In genomic region chrIV:16501855-16502254, ce11 we compare ENCODE assay signal across 8 worm cellular contexts.
A peak's percentile ranks its signal among the peaks of the same experiment; 100 is the strongest.
TF ChIP-seq lines count a peak whose summit lies in the region.

No protein-coding gene starts in this region.

TF ChIP-seq in whole organism, L1 larva, 84 proteins besides CTCF, POLR2A, EP300 and RAD21 (continues in another document):
- TF ChIP-seq pag-3 (tag; optimal IDR thresholded peaks at IDR 0.05; lab: Kevin White, UChicago; ENCODE audit: borderline replicate concordance, insufficient read depth) = no peak
- TF ChIP-seq tlp-1 (tag; optimal IDR thresholded peaks at IDR 0.05; lab: Kevin White, UChicago) = no peak
- TF ChIP-seq ceh-8 (GFP tag; optimal IDR thresholded peaks at IDR 0.05; lab: Kevin White, UChicago) = peak; percentile 4
- peak; percentile 13 for TF ChIP-seq mep-1 (tag; optimal IDR thresholded peaks at IDR 0.05; lab: Kevin White, UChicago)
- no peak for TF ChIP-seq grh-1 (GFP tag; IDR thresholded peaks at IDR 0.05; lab: Robert Waterston, UW)
- peak; percentile 20 for TF ChIP-seq unc-130 (tag; optimal IDR thresholded peaks at IDR 0.05; lab: Kevin White, UChicago)
- peak; percentile 55 for TF ChIP-seq nhr-85 (tag; lab: Kevin White, UChicago)
- TF ChIP-seq lsy-2 (tag; optimal IDR thresholded peaks at IDR 0.05; lab: Kevin White, UChicago) = peak; percentile 39 to 56
- no peak for TF ChIP-seq unc-98 (GFP tag; IDR thresholded peaks at IDR 0.05; lab: Robert Waterston, UW)
- TF ChIP-seq blmp-1 (tag; optimal IDR thresholded peaks at IDR 0.05; lab: Kevin White, UChicago) = peak; percentile 70
- TF ChIP-seq ets-5 (GFP tag; IDR thresholded peaks at IDR 0.05; lab: Robert Waterston, UW) = no peak

TF ChIP-seq in whole organism, L2 larva, 48 proteins besides CTCF, POLR2A, EP300 and RAD21 (continues in another document):
- TF ChIP-seq snpc-4 (tag; optimal IDR thresholded peaks at IDR 0.05; lab: Kevin White, UChicago) (no peak), nhr-237 (tag; optimal IDR thresholded peaks at IDR 0.05; lab: Kevin White, UChicago) (no peak), C34F6.9 (tag; optimal IDR thresholded peaks at IDR 0.05; lab: Kevin White, UChicago) (peak; percentile 75), F13H6.1 (tag; optimal IDR thresholded peaks at IDR 0.05; lab: Kevin White, UChicago) (peak; percentile 57), nhr-77 (tag; optimal IDR thresholded peaks at IDR 0.05; lab: Kevin White, UChicago) (no peak), unc-62 (GFP tag; optimal IDR thresholded peaks at IDR 0.05; lab: Kevin White, UChicago) (no peak), ceh-82 (tag; optimal IDR thresholded peaks at IDR 0.05; lab: Kevin White, UChicago) (no peak), nhr-10 (tag; optimal IDR thresholded peaks at IDR 0.05; lab: Kevin White, UChicago) (no peak), blmp-1 (tag; optimal IDR thresholded peaks at IDR 0.05; lab: Kevin White, UChicago; ENCODE audit: insufficient read depth) (no peak), zag-1 (tag; optimal IDR thresholded peaks at IDR 0.05; lab: Kevin White, UChicago) (no peak), skn-1 (tag; optimal IDR thresholded peaks at IDR 0.05; lab: Kevin White, UChicago) (no peak), ZK546.5 (tag; optimal IDR thresholded peaks at IDR 0.05; lab: Kevin White, UChicago) (no peak)

TF ChIP-seq in whole organism, L3 larva, 47 proteins besides CTCF, POLR2A, EP300 and RAD21 (continues in another document):
- TF ChIP-seq fos-1 (tag; optimal IDR thresholded peaks at IDR 0.05; lab: Kevin White, UChicago) = no peak
- TF ChIP-seq elt-1 (tag; optimal IDR thresholded peaks at IDR 0.05; lab: Kevin White, UChicago) = no peak
- TF ChIP-seq elt-3 (tag; optimal IDR thresholded peaks at IDR 0.05; lab: Kevin White, UChicago) = no peak
- TF ChIP-seq elt-2 (tag; optimal IDR thresholded peaks at IDR 0.05; lab: Kevin White, UChicago) = peak; percentile 97
- TF ChIP-seq lin-39 (tag; optimal IDR thresholded peaks at IDR 0.05; lab: Kevin White, UChicago) = peak; percentile 52
- TF ChIP-seq egl-5 (tag; optimal IDR thresholded peaks at IDR 0.05; lab: Kevin White, UChicago) = peak; percentile 93
- peak; percentile 30 for TF ChIP-seq skn-1 (tag; optimal IDR thresholded peaks at IDR 0.05; lab: Kevin White, UChicago)
- no peak for TF ChIP-seq nhr-67 (tag; optimal IDR thresholded peaks at IDR 0.05; lab: Kevin White, UChicago)
- no peak for TF ChIP-seq nhr-76 (tag; optimal IDR thresholded peaks at IDR 0.05; lab: Kevin White, UChicago)
- no peak for TF ChIP-seq ceh-82 (tag; optimal IDR thresholded peaks at IDR 0.05; lab: Kevin White, UChicago)
- peak; percentile 17 for TF ChIP-seq snpc-4 (tag; optimal IDR thresholded peaks at IDR 0.05; lab: Kevin White, UChicago)
- peak; percentile 59 for TF ChIP-seq pha-4 (tag; optimal IDR thresholded peaks at IDR 0.05; lab: Kevin White, UChicago)

TF ChIP-seq in whole organism, L4 larva, 104 proteins besides CTCF, POLR2A, EP300 and RAD21 (continues in another document):
- TF ChIP-seq nhr-77 (tag; optimal IDR thresholded peaks at IDR 0.05; lab: Kevin White, UChicago) (peak; percentile 81), daf-16 (GFP tag; optimal IDR thresholded peaks at IDR 0.05; lab: Kevin White, UChicago) (no peak), daf-16 (tag; optimal IDR thresholded peaks at IDR 0.05; lab: Kevin White, UChicago) (peak; percentile 75), ztf-7 (tag; optimal IDR thresholded peaks at IDR 0.05; lab: Kevin White, UChicago) (no peak), ZK337.2 (GFP tag; IDR thresholded peaks at IDR 0.05; lab: Robert Waterston, UW) (no peak), nhr-48 (tag; optimal IDR thresholded peaks at IDR 0.05; lab: Kevin White, UChicago) (peak; percentile 32), tag-97 (GFP tag; IDR thresholded peaks at IDR 0.05; lab: Robert Waterston, UW) (no peak), ces-1 (GFP tag; optimal IDR thresholded peaks at IDR 0.05; lab: Kevin White, UChicago) (no peak), nhr-102 (tag; optimal IDR thresholded peaks at IDR 0.05; lab: Kevin White, UChicago) (peak; percentile 19), zfp-3 (GFP tag; conservative IDR thresholded peaks at IDR 0.05; lab: Robert Waterston, UW) (no peak), madf-9 (GFP tag; conservative IDR thresholded peaks at IDR 0.05; lab: Robert Waterston, UW) (peak; percentile 62; the same call in 1 of the 2 replicates), hlh-30 (tag; optimal IDR thresholded peaks at IDR 0.05; lab: Kevin White, UChicago; ENCODE audit: insufficient read depth) (peak; percentile 38)

TF ChIP-seq in whole organism, late embryonic, 69 proteins besides CTCF, POLR2A, EP300 and RAD21:
- TF ChIP-seq elt-2 (tag; optimal IDR thresholded peaks at IDR 0.05; lab: Kevin White, UChicago) = peak; percentile 76
- no peak for TF ChIP-seq sox-4 (tag; optimal IDR thresholded peaks at IDR 0.05; lab: Kevin White, UChicago)
- peak; percentile 25 for TF ChIP-seq ceh-31 (tag; optimal IDR thresholded peaks at IDR 0.05; lab: Kevin White, UChicago)
- TF ChIP-seq dve-1 (tag; optimal IDR thresholded peaks at IDR 0.05; lab: Kevin White, UChicago) = peak; percentile 56
- peak; percentile 53 for TF ChIP-seq unc-55 (GFP tag; optimal IDR thresholded peaks at IDR 0.05; lab: Kevin White, UChicago)
- no peak for TF ChIP-seq ceh-48 (tag; optimal IDR thresholded peaks at IDR 0.05; lab: Kevin White, UChicago)
- peak; percentile 41 for TF ChIP-seq unc-42 (tag; optimal IDR thresholded peaks at IDR 0.05; lab: Kevin White, UChicago)
- TF ChIP-seq nfya-1 (tag; optimal IDR thresholded peaks at IDR 0.05; lab: Kevin White, UChicago) = peak; percentile 36

TF ChIP-seq in whole organism, midembryonic, 9 proteins besides CTCF, POLR2A, EP300 and RAD21:
- no peak for TF ChIP-seq ztf-29 (GFP tag; IDR thresholded peaks at IDR 0.05; lab: Robert Waterston, UW)
- no peak for TF ChIP-seq T22C8.4 (GFP tag; IDR thresholded peaks at IDR 0.05; lab: Robert Waterston, UW)
- TF ChIP-seq flt-1 (GFP tag; IDR thresholded peaks at IDR 0.05; lab: Robert Waterston, UW) = 0 out of 2 replicates have a peak, but pooled peaks have one; percentile 36

TF ChIP-seq in whole organism, mixed stage, embryonic, 35 proteins besides CTCF, POLR2A, EP300 and RAD21 (continues in another document):
- TF ChIP-seq pha-4 (tag; optimal IDR thresholded peaks at IDR 0.05; lab: Kevin White, UChicago) = peak; percentile 16
- no peak for TF ChIP-seq ceh-83 (GFP tag; optimal IDR thresholded peaks at IDR 0.05; lab: Kevin White, UChicago)
- no peak for TF ChIP-seq snpc-4 (tag; optimal IDR thresholded peaks at IDR 0.05; lab: Kevin White, UChicago)
- TF ChIP-seq unc-39 (tag; optimal IDR thresholded peaks at IDR 0.05; lab: Kevin White, UChicago) = no peak
- TF ChIP-seq sem-2 (GFP tag; optimal IDR thresholded peaks at IDR 0.05; lab: Kevin White, UChicago) = no peak
- TF ChIP-seq ceh-43 (GFP tag; optimal IDR thresholded peaks at IDR 0.05; lab: Kevin White, UChicago) = no peak
- TF ChIP-seq nhr-12 (tag; optimal IDR thresholded peaks at IDR 0.05; lab: Kevin White, UChicago) = no peak
- TF ChIP-seq hlh-1 (tag; optimal IDR thresholded peaks at IDR 0.05; lab: Kevin White, UChicago) = no peak
- TF ChIP-seq elt-3 (tag; optimal IDR thresholded peaks at IDR 0.05; lab: Kevin White, UChicago) = no peak
- no peak for TF ChIP-seq bed-3 (GFP tag; optimal IDR thresholded peaks at IDR 0.05; lab: Kevin White, UChicago)
- no peak for TF ChIP-seq M03D4.4 (tag; optimal IDR thresholded peaks at IDR 0.05; lab: Kevin White, UChicago)
- no peak for TF ChIP-seq elt-1 (tag; optimal IDR thresholded peaks at IDR 0.05; lab: Kevin White, UChicago; ENCODE audit: borderline replicate concordance, insufficient read depth)
- TF ChIP-seq mab-5 (tag; optimal IDR thresholded peaks at IDR 0.05; lab: Kevin White, UChicago) = no peak
- TF ChIP-seq cnd-1 (tag; optimal IDR thresholded peaks at IDR 0.05; lab: Kevin White, UChicago) = no peak
- TF ChIP-seq nhr-237 (tag; optimal IDR thresholded peaks at IDR 0.05; lab: Kevin White, UChicago) = no peak
- no peak for TF ChIP-seq nhr-2 (tag; optimal IDR thresholded peaks at IDR 0.05; lab: Kevin White, UChicago)
- TF ChIP-seq nhr-28 (tag; optimal IDR thresholded peaks at IDR 0.05; lab: Kevin White, UChicago) = no peak
- TF ChIP-seq ceh-39 (tag; optimal IDR thresholded peaks at IDR 0.05; lab: Kevin White, UChicago) = no peak
- no peak for TF ChIP-seq ham-2 (GFP tag; optimal IDR thresholded peaks at IDR 0.05; lab: Kevin White, UChicago)
- TF ChIP-seq tbx-8 (GFP tag; optimal IDR thresholded peaks at IDR 0.05; lab: Kevin White, UChicago) = no peak
- no peak for TF ChIP-seq drap-1 (GFP tag; optimal IDR thresholded peaks at IDR 0.05; lab: Kevin White, UChicago)

TF ChIP-seq in whole organism, young adult, 124 proteins besides CTCF, POLR2A, EP300 and RAD21 (continues in another document):
- TF ChIP-seq efl-1 (GFP tag; optimal IDR thresholded peaks at IDR 0.05; lab: Kevin White, UChicago) (no peak), pbrm-1 (GFP tag; IDR thresholded peaks at IDR 0.05; lab: Robert Waterston, UW) (no peak), K11D2.4 (GFP tag; IDR thresholded peaks at IDR 0.05; lab: Robert Waterston, UW) (no peak), F33H1.4 (GFP tag; IDR thresholded peaks at IDR 0.05; lab: Robert Waterston, UW) (no peak), Y79H2A.3 (GFP tag; conservative IDR thresholded peaks at IDR 0.05; lab: Robert Waterston, UW) (no peak), egl-44 (GFP tag; IDR thresholded peaks at IDR 0.05; lab: Robert Waterston, UW) (no peak), rpc-1 (optimal IDR thresholded peaks at IDR 0.05; lab: Kevin White, UChicago) (no peak), rpc-1 (tag; optimal IDR thresholded peaks at IDR 0.05; lab: Kevin White, UChicago) (no peak), ztf-28 (GFP tag; IDR thresholded peaks at IDR 0.05; lab: Robert Waterston, UW) (no peak), snpc-1.1 (tag; optimal IDR thresholded peaks at IDR 0.05; lab: Kevin White, UChicago; ENCODE audit: insufficient read depth) (no peak), B0261.1 (tag; optimal IDR thresholded peaks at IDR 0.05; lab: Kevin White, UChicago) (no peak), tbp1 (GFP tag; optimal IDR thresholded peaks at IDR 0.05; lab: Kevin White, UChicago) (peak; percentile 12), nhr-90 (tag; optimal IDR thresholded peaks at IDR 0.05; lab: Kevin White, UChicago) (no peak), atf-7 (tag; optimal IDR thresholded peaks at IDR 0.05; lab: Kevin White, UChicago) (peak; percentile 43), dpff-1 (tag; optimal IDR thresholded peaks at IDR 0.05; lab: Kevin White, UChicago) (no peak), unc-62 (GFP tag; optimal IDR thresholded peaks at IDR 0.05; lab: Kevin White, UChicago) (no peak), somi-1 (GFP tag; optimal IDR thresholded peaks at IDR 0.05; lab: Kevin White, UChicago) (no peak), repo-1 (tag; optimal IDR thresholded peaks at IDR 0.05; lab: Kevin White, UChicago) (no peak), ets-4 (GFP tag; optimal IDR thresholded peaks at IDR 0.05; lab: Kevin White, UChicago) (no peak), snpc-3.4 (tag; optimal IDR thresholded peaks at IDR 0.05; lab: Kevin White, UChicago) (no peak), nhr-120 (GFP tag; IDR thresholded peaks at IDR 0.05; lab: Robert Waterston, UW) (no peak), F52B5.7 (tag; optimal IDR thresholded peaks at IDR 0.05; lab: Kevin White, UChicago) (no peak), dox-1 (GFP tag; IDR thresholded peaks at IDR 0.05; lab: Robert Waterston, UW) (peak; percentile 71), rec-8 (tag; optimal IDR thresholded peaks at IDR 0.05; lab: Kevin White, UChicago) (no peak), die-1 (tag; optimal IDR thresholded peaks at IDR 0.05; lab: Kevin White, UChicago) (no peak)
